Worm (Caenorhabditis elegans) whole organism, L1 larva: Measurements from ENCODE around the gene sma-2.

Source experiments
- elt-2 ChIP-seq: sonication (generic microtip); optimal IDR thresholded peaks from 2 replicates; lab custom pipeline; 2016; ENCODE audit warnings: missing genetic modification characterization, mild to moderate bottlenecking, inconsistent platforms, missing compliant biosample characterization, missing genetic modification reagents
- nhr-237 ChIP-seq: fragments of 150-350 bp; optimal IDR thresholded peaks from 2 replicates; lab custom pipeline; 2014; ENCODE audit warnings: missing biosample characterization, missing genetic modification characterization
- ztf-11 ChIP-seq, 2 experiments: sonication (generic microtip); optimal IDR thresholded peaks; 2 replicates each; lab custom pipeline; 2016 to 2017; ENCODE audit warnings: missing genetic modification characterization in 2 of 2, missing biosample characterization in 1 of 2, missing compliant biosample characterization in 1 of 2

DNA sequence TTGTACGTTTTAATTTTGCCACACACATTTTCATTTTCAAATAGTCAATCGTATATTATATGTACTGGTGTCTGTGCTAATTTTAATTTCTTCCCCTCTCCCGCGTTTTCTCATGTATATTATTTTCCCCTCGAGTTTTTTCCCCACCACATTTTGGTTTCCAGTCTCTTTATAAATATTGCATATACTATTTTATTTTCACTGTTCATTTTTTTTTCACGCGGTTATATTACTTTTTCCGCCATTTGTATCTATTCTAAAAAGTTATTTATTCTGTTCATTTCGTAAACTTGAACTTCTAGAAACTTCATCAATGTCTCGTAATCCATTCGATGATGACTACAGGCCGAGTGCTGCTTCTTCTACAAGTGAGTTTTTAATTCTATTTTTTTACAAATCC lies 26.5 kb downstream of the sma-2 start, which contains the start of gene snap-29:
- no peak for TF ChIP-seq nhr-237 (tag; lab: Kevin White, UChicago)
- no peak for TF ChIP-seq ztf-11 (tag; optimal IDR thresholded peaks at IDR 0.05; lab: Kevin White, UChicago)
- TF ChIP-seq elt-2 (tag; lab: Kevin White, UChicago): no peak
